Fruit fly (Drosophila melanogaster) whole organism, embryonic: Measurements from ENCODE around the gene mwh.
A peak's percentile ranks its signal among the peaks of the same experiment; 100 is the strongest.

Source experiments
- Aef1 ChIP-seq: fragments of 200-800 bp; sonication (Bioruptor generic); IDR thresholded peaks from 3 replicates; pipeline ENCODE4 v1.3.6; 2022; ENCODE audit warnings: missing biosample characterization, missing genetic modification characterization
- BEAF-32 ChIP-seq: fragments of 200-800 bp; sonication (Bioruptor generic); optimal IDR thresholded peaks from 3 replicates; lab custom pipeline; 2017; ENCODE audit warnings: missing biosample characterization, missing genetic modification characterization, mild to moderate bottlenecking, moderate library complexity, missing genetic modification reagents
- Bteb2 ChIP-seq: fragments of 200-800 bp; sonication (Bioruptor generic); optimal IDR thresholded peaks from 2 replicates; lab custom pipeline; 2016; ENCODE audit warnings: missing biosample characterization, missing genetic modification characterization
- CG10366 ChIP-seq: fragments of 200-800 bp; sonication (Bioruptor generic); IDR thresholded peaks from 2 replicates; pipeline ENCODE4 v1.3.6; 2022; ENCODE audit warnings: missing biosample characterization, missing genetic modification characterization
- CG11398 ChIP-seq: fragments of 200-800 bp; sonication (Bioruptor generic); optimal IDR thresholded peaks from 2 replicates; lab custom pipeline; 2016; ENCODE audit warnings: missing biosample characterization, missing genetic modification characterization
- CG12155 ChIP-seq: fragments of 200-800 bp; sonication (Bioruptor generic); optimal IDR thresholded peaks from 3 replicates; lab custom pipeline; 2016; ENCODE audit warnings: missing biosample characterization, missing genetic modification characterization
- CG13296 ChIP-seq: fragments of 200-800 bp; sonication (Bioruptor generic); optimal IDR thresholded peaks from 3 replicates; lab custom pipeline; 2018; ENCODE audit warnings: missing biosample characterization, mild to moderate bottlenecking, missing genetic modification characterization
- CG14014 ChIP-seq: fragments of 200-800 bp; sonication (Bioruptor generic); IDR thresholded peaks from 2 replicates; pipeline ENCODE4 v1.3.6; 2022; ENCODE audit warnings: missing biosample characterization, missing genetic modification characterization
- CG17361 ChIP-seq: fragments of 200-800 bp; sonication (Bioruptor generic); IDR thresholded peaks from 3 replicates; pipeline ENCODE4 v1.3.6; 2022; ENCODE audit warnings: missing biosample characterization, missing genetic modification characterization
- CG17568 ChIP-seq: fragments of 200-800 bp; sonication (Bioruptor generic); optimal IDR thresholded peaks from 2 replicates; lab custom pipeline; 2018; ENCODE audit warnings: missing biosample characterization, mild to moderate bottlenecking, missing genetic modification characterization, moderate library complexity
- CG2116 ChIP-seq: fragments of 200-800 bp; sonication (Bioruptor generic); optimal IDR thresholded peaks from 3 replicates; lab custom pipeline; 2018; ENCODE audit warnings: missing biosample characterization, mild to moderate bottlenecking, missing genetic modification characterization
- CG30020 ChIP-seq: fragments of 200-800 bp; optimal IDR thresholded peaks from 2 replicates; lab custom pipeline; 2019; ENCODE audit warnings: missing biosample characterization, mild to moderate bottlenecking, missing genetic modification characterization, moderate library complexity
- CG30403 ChIP-seq: fragments of 200-800 bp; sonication (Bioruptor generic); optimal IDR thresholded peaks from 3 replicates; lab custom pipeline; 2016; ENCODE audit warnings: missing biosample characterization, missing genetic modification characterization
- CG32772 ChIP-seq: fragments of 200-800 bp; sonication (Bioruptor generic); IDR thresholded peaks from 2 replicates; pipeline ENCODE4 v1.3.6; 2022; ENCODE audit warnings: missing biosample characterization, missing genetic modification characterization
- CG3281 ChIP-seq: fragments of 200-800 bp; sonication (Bioruptor generic); optimal IDR thresholded peaks from 3 replicates; lab custom pipeline; 2017; ENCODE audit warnings: missing biosample characterization, mild to moderate bottlenecking, missing genetic modification characterization
- CG6683 ChIP-seq: fragments of 200-800 bp; sonication (Bioruptor generic); optimal IDR thresholded peaks from 2 replicates; lab custom pipeline; 2017; ENCODE audit warnings: missing biosample characterization, mild to moderate bottlenecking, missing genetic modification characterization, missing genetic modification reagents
- CG7271 ChIP-seq: fragments of 200-800 bp; sonication (Bioruptor generic); optimal IDR thresholded peaks from 2 replicates; lab custom pipeline; 2018; ENCODE audit warnings: missing biosample characterization, mild to moderate bottlenecking, missing genetic modification characterization, moderate library complexity
- CoRest ChIP-seq: fragments of 200-800 bp; sonication (Bioruptor generic); optimal IDR thresholded peaks from 3 replicates; lab custom pipeline; 2018; ENCODE audit warnings: missing biosample characterization, mild to moderate bottlenecking, missing genetic modification characterization, moderate library complexity
- Dek ChIP-seq: fragments of 200-800 bp; sonication (Bioruptor generic); optimal IDR thresholded peaks from 3 replicates; lab custom pipeline; 2019; ENCODE audit warnings: missing biosample characterization, mild to moderate bottlenecking, missing genetic modification characterization, moderate library complexity
- Dfd ChIP-seq, 2 experiments: fragments of >200 bp; optimal IDR thresholded peaks; 2 replicates each; lab custom pipeline; 2017; ENCODE audit warnings: missing biosample characterization in 2 of 2, missing genetic modification characterization in 2 of 2
- Dll ChIP-seq: fragments of 200-800 bp; sonication (Bioruptor generic); IDR thresholded peaks from 4 replicates; pipeline ENCODE4 v1.3.6; 2022; ENCODE audit warnings: missing biosample characterization, missing genetic modification characterization; ENCODE audit not compliant: partially characterized antibody
- GATAe ChIP-seq: fragments of 200-800 bp; sonication (Bioruptor generic); conservative IDR thresholded peaks from 2 replicates; pipeline ENCODE4 v1.3.6; 2022; ENCODE audit warnings: missing biosample characterization, missing genetic modification characterization
- Gug ChIP-seq: fragments of 200-800 bp; sonication (Bioruptor generic); IDR thresholded peaks from 4 replicates; pipeline ENCODE4 v1.3.6; 2022; ENCODE audit warnings: missing biosample characterization, missing genetic modification characterization
- HLHmδ ChIP-seq: fragments of 200-800 bp; sonication (Bioruptor generic); optimal IDR thresholded peaks from 2 replicates; lab custom pipeline; 2018; ENCODE audit warnings: missing biosample characterization, mild to moderate bottlenecking, missing genetic modification characterization, moderate library complexity
- Hr39 ChIP-seq: fragments of >200 bp; optimal IDR thresholded peaks from 2 replicates; lab custom pipeline; 2017
- Oaz ChIP-seq: fragments of 200-800 bp; sonication (Bioruptor generic); IDR thresholded peaks from 2 replicates; pipeline ENCODE4 v1.3.6; 2022; ENCODE audit warnings: missing biosample characterization, missing genetic modification characterization
- Oli ChIP-seq: fragments of 200-800 bp; sonication (Bioruptor generic); optimal IDR thresholded peaks from 2 replicates; lab custom pipeline; 2018; ENCODE audit warnings: missing biosample characterization, mild to moderate bottlenecking, missing genetic modification characterization, moderate library complexity
- Opbp ChIP-seq: fragments of 200-800 bp; sonication (Bioruptor generic); IDR thresholded peaks from 3 replicates; pipeline ENCODE4 v1.3.6; 2022; ENCODE audit warnings: missing biosample characterization, missing genetic modification characterization; ENCODE audit not compliant: partially characterized antibody
- Pdp1 ChIP-seq, 2 experiments: fragments of 200-800 bp; sonication (Bioruptor generic); optimal IDR thresholded peaks; 3 replicates each; lab custom pipeline; 2016; ENCODE audit warnings: missing biosample characterization in 2 of 2, missing genetic modification characterization in 2 of 2, mild to moderate bottlenecking in 1 of 2, moderate library complexity in 1 of 2
- Ravus ChIP-seq: fragments of 200-800 bp; sonication (Bioruptor generic); IDR thresholded peaks from 2 replicates; pipeline ENCODE4 v1.3.6; 2022; ENCODE audit warnings: missing biosample characterization, missing genetic modification characterization
- TFAM ChIP-seq: fragments of 200-800 bp; sonication (Bioruptor generic); optimal IDR thresholded peaks from 2 replicates; lab custom pipeline; 2017; ENCODE audit warnings: missing biosample characterization, missing genetic modification characterization, inconsistent platforms
- Trl ChIP-seq, 3 experiments: fragments of >200 bp in 2 of 3; fragments of 200-800 bp in 1 of 3; sonication (Bioruptor generic) in 1 of 3; optimal IDR thresholded peaks; 2 replicates in 1 of 3; 3 replicates in 2 of 3; lab custom pipeline; 2016 to 2017; ENCODE audit warnings: missing biosample characterization in 1 of 3, missing genetic modification characterization in 1 of 3
- ap ChIP-seq: fragments of 200-800 bp; sonication (Bioruptor generic); IDR thresholded peaks from 2 replicates; pipeline ENCODE4 v1.3.6; 2022; ENCODE audit warnings: missing biosample characterization, missing genetic modification characterization
- dmrt11E ChIP-seq: fragments of 200-800 bp; sonication (Bioruptor generic); optimal IDR thresholded peaks from 3 replicates; lab custom pipeline; 2018; ENCODE audit warnings: missing biosample characterization, mild to moderate bottlenecking, missing genetic modification characterization, moderate library complexity
- fd102C ChIP-seq: fragments of 200-800 bp; sonication (Bioruptor generic); optimal IDR thresholded peaks from 2 replicates; lab custom pipeline; 2018; ENCODE audit warnings: missing biosample characterization, mild to moderate bottlenecking, missing genetic modification characterization, moderate library complexity
- ham ChIP-seq: fragments of 200-800 bp; sonication (Bioruptor generic); IDR thresholded peaks from 2 replicates; pipeline ENCODE4 v1.3.6; 2022; ENCODE audit warnings: missing biosample characterization, missing genetic modification characterization
- ind ChIP-seq: fragments of 200-800 bp; sonication (Bioruptor generic); optimal IDR thresholded peaks from 3 replicates; lab custom pipeline; 2016; ENCODE audit warnings: missing biosample characterization, missing genetic modification characterization
- jumu ChIP-seq: fragments of 200-800 bp; sonication (Bioruptor generic); optimal IDR thresholded peaks from 3 replicates; lab custom pipeline; 2016; ENCODE audit warnings: missing biosample characterization, missing genetic modification characterization
- kah ChIP-seq: fragments of 200-800 bp; sonication (Bioruptor generic); optimal IDR thresholded peaks from 2 replicates; lab custom pipeline; 2018; ENCODE audit warnings: missing biosample characterization, mild to moderate bottlenecking, missing genetic modification characterization
- lola ChIP-seq, 3 experiments: fragments of >200 bp in 2 of 3; fragments of 200-800 bp in 1 of 3; sonication (Bioruptor generic) in 1 of 3; optimal IDR thresholded peaks; 2 replicates each; lab custom pipeline; 2017 to 2019; ENCODE audit warnings: missing biosample characterization in 3 of 3, missing genetic modification characterization in 3 of 3, mild to moderate bottlenecking in 1 of 3, moderate library complexity in 1 of 3
- nmo ChIP-seq: fragments of 200-800 bp; sonication (Bioruptor generic); optimal IDR thresholded peaks from 2 replicates; lab custom pipeline; 2018; ENCODE audit warnings: missing biosample characterization, mild to moderate bottlenecking, missing genetic modification characterization, moderate library complexity
- otp ChIP-seq: fragments of 200-800 bp; sonication (Bioruptor generic); IDR thresholded peaks from 3 replicates; pipeline ENCODE4, ENCODE4 v1.3.6; 2022; ENCODE audit warnings: missing biosample characterization, missing genetic modification characterization
- sd ChIP-seq: fragments of 200-800 bp; sonication (Bioruptor generic); optimal IDR thresholded peaks from 3 replicates; lab custom pipeline; 2018; ENCODE audit warnings: missing biosample characterization, mild to moderate bottlenecking, missing genetic modification characterization, moderate library complexity
- stc ChIP-seq: fragments of 200-800 bp; sonication (Bioruptor generic); IDR thresholded peaks from 2 replicates; pipeline ENCODE4 v1.3.6; 2022; ENCODE audit warnings: missing biosample characterization, missing genetic modification characterization
- stwl ChIP-seq: fragments of 200-800 bp; sonication (Bioruptor generic); optimal IDR thresholded peaks from 3 replicates; lab custom pipeline; 2018; ENCODE audit warnings: missing biosample characterization, mild to moderate bottlenecking, missing genetic modification characterization, moderate library complexity
- tgo ChIP-seq: fragments of 200-800 bp; sonication (Bioruptor generic); IDR thresholded peaks from 3 replicates; pipeline ENCODE4 v1.3.6; 2022; ENCODE audit warnings: missing biosample characterization, missing genetic modification characterization
- tio ChIP-seq: fragments of 200-800 bp; sonication (Bioruptor generic); optimal IDR thresholded peaks from 2 replicates; lab custom pipeline; 2017; ENCODE audit warnings: missing biosample characterization, missing genetic modification characterization, inconsistent platforms
- unc-4 ChIP-seq: fragments of 200-800 bp; sonication (Bioruptor generic); IDR thresholded peaks from 2 replicates; pipeline ENCODE4 v1.3.6; 2022; ENCODE audit warnings: missing biosample characterization, missing genetic modification characterization; ENCODE audit not compliant: partially characterized antibody
- z ChIP-seq: fragments of 200-800 bp; sonication (Bioruptor generic); IDR thresholded peaks from 3 replicates; pipeline ENCODE4 v1.3.6; 2022; ENCODE audit warnings: missing biosample characterization, missing genetic modification characterization
- zfh2 ChIP-seq: fragments of 200-800 bp; sonication (Bioruptor generic); optimal IDR thresholded peaks from 2 replicates; lab custom pipeline; 2016; ENCODE audit warnings: missing biosample characterization, missing genetic modification characterization

The mwh gene

DNA sequence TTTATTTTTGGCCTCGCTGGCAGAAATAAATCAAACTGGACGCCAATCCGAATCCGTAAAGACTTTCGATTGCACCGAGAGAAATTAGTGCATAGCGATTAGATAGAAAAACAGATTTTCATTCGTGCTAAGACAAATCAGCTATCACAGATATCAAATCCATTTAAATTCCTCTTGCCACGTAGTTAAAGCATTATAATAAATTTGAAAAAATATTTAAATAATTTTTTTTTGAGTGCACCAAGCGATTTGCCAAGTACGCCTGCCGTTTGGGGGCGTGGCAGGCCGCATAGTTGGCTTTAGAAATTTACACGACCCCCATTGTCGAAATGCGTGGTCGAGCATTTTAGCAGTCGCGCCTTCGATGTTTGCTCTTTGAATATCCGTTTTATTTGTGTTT, 48.9 kb upstream of the mwh start (continued):
- TF ChIP-seq nmo (GFP tag; lab: Kevin White, UChicago): peak; percentile 47
- no peak for TF ChIP-seq Trl (optimal IDR thresholded peaks at IDR 0.05; lab: Kevin White, UChicago)
- TF ChIP-seq Trl (GFP tag; optimal IDR thresholded peaks at IDR 0.05; lab: Kevin White, UChicago): no peak
- no peak for TF ChIP-seq CG30020
- TF ChIP-seq CG30403 (GFP tag; lab: Kevin White, UChicago): peak; percentile 59
- 0 out of 2 replicates have a peak, but pooled peaks have one; percentile 33 for TF ChIP-seq CG32772 (GFP tag; lab: Robert Waterston, UW)
- peak; percentile 49 for TF ChIP-seq Dek (tag; lab: Kevin White, UChicago)
- TF ChIP-seq HLHmδ (GFP tag; lab: Kevin White, UChicago): no peak
- TF ChIP-seq CG7271: no peak
- no peak for TF ChIP-seq CG11398 (GFP tag; lab: Kevin White, UChicago)
- no peak for TF ChIP-seq TFAM (GFP tag; lab: Kevin White, UChicago)
- peak; percentile 50 for TF ChIP-seq CG10366 (GFP tag; lab: Robert Waterston, UW)
- no peak for TF ChIP-seq lola (GFP tag; optimal IDR thresholded peaks at IDR 0.05; lab: Kevin White, UChicago)
- no peak for TF ChIP-seq Dll (GFP tag; lab: Robert Waterston, UW)
- no peak for TF ChIP-seq dmrt11E
- no peak for TF ChIP-seq z (GFP tag; lab: Robert Waterston, UW)
- TF ChIP-seq stc (GFP tag; lab: Robert Waterston, UW): peak; percentile 65
- TF ChIP-seq GATAe: no peak
- TF ChIP-seq stwl (tag; lab: Kevin White, UChicago): no peak
- peak; percentile 64 for TF ChIP-seq CG3281 (GFP tag; lab: Kevin White, UChicago)
- TF ChIP-seq ind (GFP tag; lab: Kevin White, UChicago): peak; percentile 38
- peak in 1 of 2 experiments; percentile 22 for TF ChIP-seq Pdp1 (GFP tag; optimal IDR thresholded peaks at IDR 0.05; lab: Kevin White, UChicago)
- no peak for TF ChIP-seq Dfd (GFP tag; optimal IDR thresholded peaks at IDR 0.05; lab: Kevin White, UChicago)
- peak; percentile 47 for TF ChIP-seq Oaz (GFP tag; lab: Robert Waterston, UW)
- TF ChIP-seq CG2116 (GFP tag; lab: Kevin White, UChicago): no peak
- peak; percentile 54 for TF ChIP-seq CoRest
- no peak for TF ChIP-seq jumu (GFP tag; lab: Kevin White, UChicago)
- TF ChIP-seq sd (tag; lab: Kevin White, UChicago): peak; percentile 60
- peak; percentile 6 for TF ChIP-seq Bteb2
- TF ChIP-seq CG17361 (GFP tag; lab: Robert Waterston, UW): 0 out of 3 replicates have a peak, but pooled peaks have one; percentile 15
- TF ChIP-seq CG6683: peak; percentile 5
- TF ChIP-seq CG12155 (GFP tag; lab: Kevin White, UChicago): peak; percentile 36
- 0 out of 3 replicates have a peak, but pooled peaks have one; percentile 6 for TF ChIP-seq otp (GFP tag; lab: Robert Waterston, UW)
- no peak for TF ChIP-seq Hr39 (lab: Kevin White, UChicago)
- TF ChIP-seq ham (GFP tag; lab: Robert Waterston, UW): 0 out of 2 replicates have a peak, but pooled peaks have one; percentile 19
- peak; percentile 15 for TF ChIP-seq zfh2 (GFP tag; lab: Kevin White, UChicago)
- no peak for TF ChIP-seq tio (GFP tag; lab: Kevin White, UChicago)
- no peak for TF ChIP-seq Ravus (GFP tag; lab: Robert Waterston, UW)
- no peak for TF ChIP-seq ap (GFP tag; lab: Robert Waterston, UW)
- no peak for TF ChIP-seq unc-4 (GFP tag; lab: Robert Waterston, UW)
- TF ChIP-seq tgo: peak; percentile 66; the same call in 2 of the 3 replicates
- TF ChIP-seq fd102C (GFP tag; lab: Kevin White, UChicago): no peak
- peak; percentile 30 for TF ChIP-seq CG13296
- TF ChIP-seq Gug (GFP tag; lab: Robert Waterston, UW): peak; percentile 33; the same call in 1 of the 4 replicates
- peak; percentile 52 for TF ChIP-seq Oli (tag; lab: Kevin White, UChicago)
- TF ChIP-seq BEAF-32: no peak
- no peak for TF ChIP-seq CG17568
- peak; percentile 18; the same call in 2 of the 3 replicates for TF ChIP-seq Aef1 (GFP tag; lab: Robert Waterston, UW)
- no peak for TF ChIP-seq Opbp (GFP tag; lab: Robert Waterston, UW)
- TF ChIP-seq kah: no peak
- peak; percentile 63 for TF ChIP-seq CG14014
